Worm (Caenorhabditis elegans): Measurements from ENCODE around the gene mep-1.

The mep-1 gene

ce11 chrIV:11566146-11566545 lies 41.7 kb downstream of the mep-1 start, which contains the start of gene sec-24.1 (continued):
- TF ChIP-seq nhr-84 (tag; optimal IDR thresholded peaks at IDR 0.05): no peak
- TF ChIP-seq efl-3 (GFP tag; optimal IDR thresholded peaks at IDR 0.05): no peak
- TF ChIP-seq xbp-1 (tag; optimal IDR thresholded peaks at IDR 0.05): peak; percentile 94
- TF ChIP-seq tlp-1 (tag; optimal IDR thresholded peaks at IDR 0.05): no peak
- TF ChIP-seq alr-1 (tag; optimal IDR thresholded peaks at IDR 0.05; ENCODE audit: borderline replicate concordance): no peak
- peak; percentile 28 for TF ChIP-seq blmp-1 (tag; optimal IDR thresholded peaks at IDR 0.05)
- TF ChIP-seq ztf-11 (tag; optimal IDR thresholded peaks at IDR 0.05): peak in 1 of 2 experiments; percentile 65
- peak; percentile 88 for TF ChIP-seq unc-86 (tag; optimal IDR thresholded peaks at IDR 0.05)
- no peak for TF ChIP-seq hlh-17 (GFP tag; optimal IDR thresholded peaks at IDR 0.05; ENCODE audit: borderline replicate concordance)
- no peak for TF ChIP-seq sptf-1 (tag; optimal IDR thresholded peaks at IDR 0.05)
- TF ChIP-seq nhr-12 (tag; optimal IDR thresholded peaks at IDR 0.05): no peak
- peak; percentile 55 for TF ChIP-seq fkh-4 (tag; optimal IDR thresholded peaks at IDR 0.05; ENCODE audit: borderline replicate concordance)
- TF ChIP-seq nhr-20 (tag; optimal IDR thresholded peaks at IDR 0.05): peak; percentile 93
- peak; percentile 40 for TF ChIP-seq nhr-237 (tag; optimal IDR thresholded peaks at IDR 0.05)
- peak; percentile 92 to 97 for TF ChIP-seq lin-35 (GFP tag; optimal IDR thresholded peaks at IDR 0.05)
- TF ChIP-seq ceh-8 (GFP tag; optimal IDR thresholded peaks at IDR 0.05): peak; percentile 69
- TF ChIP-seq pax-3 (tag; optimal IDR thresholded peaks at IDR 0.05): peak; percentile 66
- no peak for TF ChIP-seq ama-1 (optimal IDR thresholded peaks at IDR 0.05)
- peak; percentile 99 for TF ChIP-seq lsy-2 (tag; optimal IDR thresholded peaks at IDR 0.05)
- TF ChIP-seq dpl-1 (GFP tag; optimal IDR thresholded peaks at IDR 0.05): peak; percentile 91 to 95 (median 92)
- TF ChIP-seq fkh-10 (GFP tag; optimal IDR thresholded peaks at IDR 0.05): peak; percentile 11
- TF ChIP-seq lin-39 (tag; optimal IDR thresholded peaks at IDR 0.05): peak; percentile 89
- peak; percentile 87 for TF ChIP-seq mep-1 (tag; optimal IDR thresholded peaks at IDR 0.05)
- peak; percentile 60 for TF ChIP-seq elt-2 (tag; optimal IDR thresholded peaks at IDR 0.05)
- peak; percentile 42; the same call in 1 of the 2 replicates for TF ChIP-seq ceh-88 (GFP tag; IDR thresholded peaks at IDR 0.05)
- TF ChIP-seq egl-27 (tag; optimal IDR thresholded peaks at IDR 0.05): no peak
- no peak for TF ChIP-seq vab-15 (tag; optimal IDR thresholded peaks at IDR 0.05)
- peak; percentile 62 for TF ChIP-seq snpc-4 (tag; optimal IDR thresholded peaks at IDR 0.05)
- peak; percentile 93 for TF ChIP-seq swsn-7 (tag; optimal IDR thresholded peaks at IDR 0.05)
- peak; percentile 95 for TF ChIP-seq nhr-85 (tag)
- peak; percentile 83 for TF ChIP-seq ztf-4 (tag; optimal IDR thresholded peaks at IDR 0.05)
- no peak for TF ChIP-seq nhr-28 (tag; optimal IDR thresholded peaks at IDR 0.05)
- peak; percentile 99 for TF ChIP-seq C04F5.9 (tag; optimal IDR thresholded peaks at IDR 0.05)
- no peak for TF ChIP-seq unc-62 (GFP tag; optimal IDR thresholded peaks at IDR 0.05)
- peak; percentile 93 for TF ChIP-seq nhr-19 (GFP tag; conservative IDR thresholded peaks at IDR 0.05)
- TF ChIP-seq lin-14 (GFP tag; optimal IDR thresholded peaks at IDR 0.05): peak; percentile 93
- TF ChIP-seq zag-1 (tag; optimal IDR thresholded peaks at IDR 0.05): no peak
- TF ChIP-seq snu-23 (GFP tag; optimal IDR thresholded peaks at IDR 0.05): peak; percentile 97
- peak in 2 of 6 experiments; percentile 62 to 97 for TF ChIP-seq elt-3 (tag; optimal IDR thresholded peaks at IDR 0.05)

- TF ChIP-seq isw-1 (GFP tag; IDR thresholded peaks at IDR 0.05) (no peak), egl-27 (tag; optimal IDR thresholded peaks at IDR 0.05) (no peak), sox-4 (tag; optimal IDR thresholded peaks at IDR 0.05) (no peak), elt-3 (tag; optimal IDR thresholded peaks at IDR 0.05) (no peak), nhr-85 (tag) (peak; percentile 16), irx-1 (tag; optimal IDR thresholded peaks at IDR 0.05) (no peak), F16B12.6 (tag; optimal IDR thresholded peaks at IDR 0.05) (no peak), efl-1 (optimal IDR thresholded peaks at IDR 0.05) (no peak), efl-1 (GFP tag; optimal IDR thresholded peaks at IDR 0.05 in 1 of 2) (peak in 1 of 2 experiments; percentile 85), tlp-1 (tag; optimal IDR thresholded peaks at IDR 0.05) (no peak), swsn-7 (tag; optimal IDR thresholded peaks at IDR 0.05) (no peak), nhr-28 (tag; optimal IDR thresholded peaks at IDR 0.05) (no peak), unc-62 (GFP tag; optimal IDR thresholded peaks at IDR 0.05) (no peak), elt-2 (tag; optimal IDR thresholded peaks at IDR 0.05) (no peak), ama-1 (optimal IDR thresholded peaks at IDR 0.05) (no peak), unc-30 (tag; optimal IDR thresholded peaks at IDR 0.05) (no peak), hlh-4 (tag; optimal IDR thresholded peaks at IDR 0.05) (no peak)
These were observed 44.0 kb downstream of the mep-1 start for ce11 chrIV:11568249-11568940.

Data from whole organism, L1 larva.